Worm (Caenorhabditis elegans) whole organism, late embryonic: ENCODE data around the gene vav-1.

Experiments
- ceh-2 ChIP-seq: sonication (generic microtip); optimal IDR thresholded peaks from 2 replicates; lab custom pipeline; 2016; ENCODE audit warnings: missing genotype, missing genetic modification characterization, missing compliant biosample characterization
- ceh-34 ChIP-seq: sonication (generic microtip); optimal IDR thresholded peaks from 2 replicates; lab custom pipeline; 2016; ENCODE audit warnings: mild to moderate bottlenecking, missing genetic modification characterization, missing compliant biosample characterization
- elt-2 ChIP-seq: sonication (generic microtip); optimal IDR thresholded peaks from 2 replicates; lab custom pipeline; 2016; ENCODE audit warnings: missing genetic modification reagents, missing genetic modification characterization, missing compliant biosample characterization
- hlh-13 ChIP-seq: fragments of 200-800 bp; sonication (Bioruptor generic); optimal IDR thresholded peaks from 2 replicates; lab custom pipeline; 2018; ENCODE audit warnings: mild to moderate bottlenecking, missing genetic modification characterization, missing compliant biosample characterization
- nfya-1 ChIP-seq: sonication (generic microtip); optimal IDR thresholded peaks from 2 replicates; lab custom pipeline; 2017; ENCODE audit warnings: missing genetic modification characterization, mild to moderate bottlenecking, missing compliant biosample characterization, antibody characterized with exemption, moderate library complexity
- rnt-1 ChIP-seq: sonication (generic microtip); optimal IDR thresholded peaks from 2 replicates; lab custom pipeline; 2016; ENCODE audit warnings: missing genetic modification characterization, missing compliant biosample characterization
- sox-4 ChIP-seq: sonication (generic microtip); optimal IDR thresholded peaks from 2 replicates; lab custom pipeline; 2017; ENCODE audit warnings: mild to moderate bottlenecking, missing genetic modification characterization, inconsistent platforms, missing compliant biosample characterization
- tbx-2 ChIP-seq: sonication (generic microtip); optimal IDR thresholded peaks from 2 replicates; lab custom pipeline; 2016; ENCODE audit warnings: missing genetic modification characterization, missing compliant biosample characterization

DNA sequence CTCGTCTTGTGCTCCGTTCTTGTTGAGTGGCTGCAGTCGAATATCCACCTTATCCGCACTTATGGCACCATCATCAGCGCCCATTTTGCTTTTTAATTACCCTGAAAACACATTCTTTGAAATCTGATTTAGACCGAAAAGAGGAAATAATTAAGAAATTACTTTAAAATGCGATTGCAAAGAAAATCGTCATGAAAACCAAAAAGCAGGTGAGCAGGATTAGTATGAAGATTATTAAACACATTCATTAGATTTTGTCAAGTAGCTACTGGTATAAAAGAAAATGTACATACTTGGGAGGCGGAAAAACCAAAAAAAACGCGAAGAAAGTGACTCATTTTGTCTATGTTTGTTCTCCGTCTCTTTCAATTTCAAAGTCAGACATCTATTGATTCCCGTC, 38.8 kb upstream of the vav-1 start, which contains the start of gene B0416.5:
- no peak for TF ChIP-seq nfya-1
- no peak for TF ChIP-seq ceh-34 (tag; lab: Kevin White, UChicago)
- no peak for TF ChIP-seq ceh-2 (tag; lab: Kevin White, UChicago)
- TF ChIP-seq rnt-1 (tag; lab: Kevin White, UChicago) = no peak
- no peak for TF ChIP-seq tbx-2 (tag; lab: Kevin White, UChicago)
- no peak for TF ChIP-seq hlh-13 (GFP tag; lab: Kevin White, UChicago)
- no peak for TF ChIP-seq elt-2 (tag; lab: Kevin White, UChicago)
- no peak for TF ChIP-seq sox-4 (tag; lab: Kevin White, UChicago)
